Fruit fly (Drosophila melanogaster) whole organism, embryonic: ENCODE measurements around the gene Ac76E.

Experiments used
- Bgb ChIP-seq: fragments of 200-800 bp; sonication (Bioruptor generic); IDR thresholded peaks from 2 replicates; pipeline ENCODE4 v1.3.6; 2022; ENCODE audit warnings: missing biosample characterization, missing genetic modification characterization; ENCODE audit not compliant: partially characterized antibody
- CG11696 ChIP-seq: fragments of 200-800 bp; sonication (Bioruptor generic); IDR thresholded peaks from 2 replicates; pipeline ENCODE4 v1.3.6; 2022; ENCODE audit warnings: missing biosample characterization, missing genetic modification characterization
- CG11723 ChIP-seq: fragments of 200-800 bp; sonication (Bioruptor generic); optimal IDR thresholded peaks from 2 replicates; lab custom pipeline; 2017; ENCODE audit warnings: missing biosample characterization, mild to moderate bottlenecking, missing genetic modification characterization
- CG12942 ChIP-seq: fragments of 200-800 bp; sonication (Bioruptor generic); optimal IDR thresholded peaks from 3 replicates; lab custom pipeline; 2016; ENCODE audit warnings: missing biosample characterization, missing genetic modification characterization
- CG13296 ChIP-seq: fragments of 200-800 bp; sonication (Bioruptor generic); optimal IDR thresholded peaks from 3 replicates; lab custom pipeline; 2018; ENCODE audit warnings: missing biosample characterization, mild to moderate bottlenecking, missing genetic modification characterization
- CG14667 ChIP-seq: fragments of 200-800 bp; sonication (Bioruptor generic); IDR thresholded peaks from 2 replicates; pipeline ENCODE4 v1.3.6; 2022; ENCODE audit warnings: missing biosample characterization, missing genetic modification characterization
- CG15011 ChIP-seq: fragments of 200-800 bp; sonication (Bioruptor generic); optimal IDR thresholded peaks from 3 replicates; lab custom pipeline; 2018; ENCODE audit warnings: missing biosample characterization, mild to moderate bottlenecking, missing genetic modification characterization
- CG16779 ChIP-seq: fragments of 200-800 bp; sonication (Bioruptor generic); IDR thresholded peaks from 2 replicates; pipeline ENCODE4 v1.3.6; 2022; ENCODE audit warnings: missing biosample characterization, missing genetic modification characterization
- CG17802 ChIP-seq: fragments of 200-800 bp; sonication (Bioruptor generic); optimal IDR thresholded peaks from 2 replicates; lab custom pipeline; 2018; ENCODE audit warnings: missing biosample characterization, mild to moderate bottlenecking, missing genetic modification characterization, moderate library complexity
- CG18011 ChIP-seq: fragments of 200-800 bp; sonication (Bioruptor generic); optimal IDR thresholded peaks from 2 replicates; lab custom pipeline; 2017; ENCODE audit warnings: missing biosample characterization, missing genetic modification characterization, mild to moderate bottlenecking, moderate library complexity, missing genotype
- CG18262 ChIP-seq: fragments of 200-800 bp; optimal IDR thresholded peaks from 3 replicates; lab custom pipeline; 2019; ENCODE audit warnings: missing biosample characterization, mild to moderate bottlenecking, missing genetic modification characterization, moderate library complexity
- CG1832 ChIP-seq: fragments of 200-800 bp; sonication (Bioruptor generic); optimal IDR thresholded peaks from 2 replicates; lab custom pipeline; 2017; ENCODE audit warnings: missing biosample characterization, mild to moderate bottlenecking, missing genetic modification characterization, inconsistent platforms
- CG30431 ChIP-seq: fragments of 200-800 bp; sonication (Bioruptor generic); optimal IDR thresholded peaks from 2 replicates; lab custom pipeline; 2017; ENCODE audit warnings: missing biosample characterization, missing genetic modification characterization
- CG3065 ChIP-seq: fragments of 200-800 bp; sonication (Bioruptor generic); optimal IDR thresholded peaks from 2 replicates; lab custom pipeline; 2016; ENCODE audit warnings: missing biosample characterization, missing genetic modification characterization
- CG31224 ChIP-seq: fragments of 200-800 bp; sonication (Bioruptor generic); IDR thresholded peaks from 2 replicates; pipeline ENCODE4 v1.3.6; 2022; ENCODE audit warnings: missing biosample characterization, missing genetic modification characterization
- CG32772 ChIP-seq: fragments of 200-800 bp; sonication (Bioruptor generic); IDR thresholded peaks from 2 replicates; pipeline ENCODE4 v1.3.6; 2022; ENCODE audit warnings: missing biosample characterization, missing genetic modification characterization
- CG4707 ChIP-seq: fragments of 200-800 bp; sonication (Bioruptor generic); optimal IDR thresholded peaks from 2 replicates; lab custom pipeline; 2018; ENCODE audit warnings: missing biosample characterization, mild to moderate bottlenecking, missing genetic modification characterization, moderate library complexity
- CG6654 ChIP-seq: fragments of 200-800 bp; sonication (Bioruptor generic); optimal IDR thresholded peaks from 2 replicates; lab custom pipeline; 2017; ENCODE audit warnings: missing biosample characterization, mild to moderate bottlenecking, missing genetic modification characterization
- CG8281 ChIP-seq: fragments of 200-800 bp; sonication (Bioruptor generic); optimal IDR thresholded peaks from 2 replicates; lab custom pipeline; 2018; ENCODE audit warnings: missing biosample characterization, mild to moderate bottlenecking, missing genetic modification characterization, moderate library complexity
- CG9932 ChIP-seq: fragments of 200-800 bp; sonication (Bioruptor generic); IDR thresholded peaks from 2 replicates; pipeline ENCODE4 v1.3.6; 2022; ENCODE audit warnings: missing biosample characterization, missing genetic modification characterization
- Dip3 ChIP-seq: fragments of 200-800 bp; sonication (Bioruptor generic); optimal IDR thresholded peaks from 3 replicates; lab custom pipeline; 2016; ENCODE audit warnings: missing biosample characterization, missing genetic modification characterization
- Ets65A ChIP-seq: fragments of 200-800 bp; sonication (Bioruptor generic); peaks from one replicate; lab custom pipeline; 2016; ENCODE audit warnings: missing biosample characterization, missing genetic modification characterization
- Fer3 ChIP-seq: fragments of 200-800 bp; sonication (Bioruptor generic); optimal IDR thresholded peaks from 2 replicates; lab custom pipeline; 2018; ENCODE audit warnings: missing biosample characterization, mild to moderate bottlenecking, missing genetic modification characterization, moderate library complexity
- Hmr ChIP-seq: fragments of 200-800 bp; sonication (Bioruptor generic); optimal IDR thresholded peaks from 3 replicates; lab custom pipeline; 2017; ENCODE audit warnings: mild to moderate bottlenecking, missing biosample characterization, missing genetic modification reagents, missing genetic modification characterization
- Hmx ChIP-seq: fragments of 200-800 bp; sonication (Bioruptor generic); optimal IDR thresholded peaks from 2 replicates; lab custom pipeline; 2016; ENCODE audit warnings: missing biosample characterization, missing genetic modification characterization
- Mad ChIP-seq: fragments of 200-800 bp; sonication (Bioruptor generic); optimal IDR thresholded peaks from 2 replicates; lab custom pipeline; 2016; ENCODE audit warnings: missing biosample characterization, missing genetic modification characterization
- Stat92E ChIP-seq, 3 experiments: fragments of >200 bp in 2 of 3; fragments of 200-800 bp in 1 of 3; sonication (Bioruptor generic) in 1 of 3; optimal IDR thresholded peaks; 2 replicates each; lab custom pipeline; 2017 to 2019; ENCODE audit warnings: missing biosample characterization in 3 of 3, missing genetic modification characterization in 3 of 3, mild to moderate bottlenecking in 1 of 3, moderate library complexity in 1 of 3
- ap ChIP-seq: fragments of 200-800 bp; sonication (Bioruptor generic); IDR thresholded peaks from 2 replicates; pipeline ENCODE4 v1.3.6; 2022; ENCODE audit warnings: missing biosample characterization, missing genetic modification characterization
- chm ChIP-seq: fragments of 200-800 bp; sonication (Bioruptor generic); IDR thresholded peaks from 2 replicates; pipeline ENCODE4 v1.3.6; 2022; ENCODE audit warnings: missing biosample characterization, missing genetic modification characterization
- corto ChIP-seq: fragments of 200-800 bp; sonication (Bioruptor generic); optimal IDR thresholded peaks from 2 replicates; lab custom pipeline; 2016; ENCODE audit warnings: missing biosample characterization, mild to moderate bottlenecking, missing genetic modification characterization, moderate library complexity
- croc ChIP-seq: fragments of 200-800 bp; sonication (Bioruptor generic); conservative IDR thresholded peaks from 3 replicates; pipeline ENCODE4 v1.3.6; 2022; ENCODE audit warnings: missing biosample characterization, missing genetic modification characterization
- da ChIP-seq: fragments of 200-800 bp; sonication (Bioruptor generic); optimal IDR thresholded peaks from 2 replicates; lab custom pipeline; 2016; ENCODE audit warnings: missing biosample characterization, missing genetic modification characterization
- dm ChIP-seq: fragments of 200-800 bp; sonication (Bioruptor generic); optimal IDR thresholded peaks from 3 replicates; lab custom pipeline; 2016; ENCODE audit warnings: missing biosample characterization, missing genetic modification characterization
- esg ChIP-seq: fragments of 200-800 bp; sonication (Bioruptor generic); conservative IDR thresholded peaks from 2 replicates; pipeline ENCODE4 v1.3.6; 2022; ENCODE audit warnings: missing biosample characterization, missing genetic modification characterization
- gcm ChIP-seq: fragments of 200-800 bp; sonication (Bioruptor generic); optimal IDR thresholded peaks from 2 replicates; lab custom pipeline; 2019; ENCODE audit warnings: missing biosample characterization, mild to moderate bottlenecking, missing genetic modification characterization, moderate library complexity
- gcm2 ChIP-seq: fragments of 200-800 bp; sonication (Bioruptor generic); optimal IDR thresholded peaks from 2 replicates; lab custom pipeline; 2016; ENCODE audit warnings: missing biosample characterization, missing genetic modification characterization
- hb ChIP-seq: fragments of 200-800 bp; sonication (Bioruptor generic); IDR thresholded peaks from 3 replicates; pipeline ENCODE4 v1.3.6; 2022; ENCODE audit warnings: missing biosample characterization, missing genetic modification characterization; ENCODE audit not compliant: partially characterized antibody
- jumu ChIP-seq: fragments of 200-800 bp; sonication (Bioruptor generic); optimal IDR thresholded peaks from 3 replicates; lab custom pipeline; 2016; ENCODE audit warnings: missing biosample characterization, missing genetic modification characterization
- lmd ChIP-seq: fragments of 200-800 bp; sonication (Bioruptor generic); IDR thresholded peaks from 2 replicates; pipeline ENCODE4 v1.3.6; 2022; ENCODE audit warnings: missing biosample characterization, missing genetic modification characterization
- lola ChIP-seq, 3 experiments: fragments of >200 bp in 2 of 3; fragments of 200-800 bp in 1 of 3; sonication (Bioruptor generic) in 1 of 3; optimal IDR thresholded peaks; 2 replicates each; lab custom pipeline; 2017 to 2019; ENCODE audit warnings: missing biosample characterization in 3 of 3, missing genetic modification characterization in 3 of 3, mild to moderate bottlenecking in 1 of 3, moderate library complexity in 1 of 3
- mirr ChIP-seq: fragments of 200-800 bp; sonication (Bioruptor generic); optimal IDR thresholded peaks from 3 replicates; lab custom pipeline; 2018; ENCODE audit warnings: missing biosample characterization, mild to moderate bottlenecking, missing genetic modification characterization
- repo ChIP-seq: fragments of 200-800 bp; sonication (Bioruptor generic); optimal IDR thresholded peaks from 2 replicates; lab custom pipeline; 2016; ENCODE audit warnings: missing biosample characterization, missing genetic modification characterization
- salm ChIP-seq: fragments of 200-800 bp; sonication (Bioruptor generic); optimal IDR thresholded peaks from 2 replicates; lab custom pipeline; 2018; ENCODE audit warnings: missing biosample characterization, mild to moderate bottlenecking, missing genetic modification characterization
- sc ChIP-seq, 3 experiments: fragments of >200 bp in 2 of 3; fragments of 200-800 bp in 1 of 3; sonication (Bioruptor generic) in 1 of 3; optimal IDR thresholded peaks; 2 replicates in 2 of 3; 3 replicates in 1 of 3; lab custom pipeline; 2017; ENCODE audit warnings: mild to moderate bottlenecking in 1 of 3, missing biosample characterization in 1 of 3, missing genetic modification characterization in 1 of 3, missing genetic modification reagents in 1 of 3
- tna ChIP-seq: fragments of 200-800 bp; sonication (Bioruptor generic); IDR thresholded peaks from 2 replicates; pipeline ENCODE4 v1.3.6; 2022; ENCODE audit warnings: missing biosample characterization, missing genetic modification characterization; ENCODE audit not compliant: partially characterized antibody
- twi ChIP-seq: fragments of 200-800 bp; optimal IDR thresholded peaks from 2 replicates; lab custom pipeline; 2019; ENCODE audit warnings: missing biosample characterization, mild to moderate bottlenecking, missing genetic modification characterization, moderate library complexity
- z ChIP-seq: fragments of 200-800 bp; sonication (Bioruptor generic); IDR thresholded peaks from 3 replicates; pipeline ENCODE4 v1.3.6; 2022; ENCODE audit warnings: missing biosample characterization, missing genetic modification characterization
- zen2 ChIP-seq: fragments of 200-800 bp; sonication (Bioruptor generic); IDR thresholded peaks from 3 replicates; pipeline ENCODE4 v1.3.6; 2022; ENCODE audit warnings: missing biosample characterization, missing genetic modification characterization; ENCODE audit not compliant: partially characterized antibody
- zfh2 ChIP-seq: fragments of 200-800 bp; sonication (Bioruptor generic); optimal IDR thresholded peaks from 2 replicates; lab custom pipeline; 2016; ENCODE audit warnings: missing biosample characterization, missing genetic modification characterization

Ac76E gene

DNA sequence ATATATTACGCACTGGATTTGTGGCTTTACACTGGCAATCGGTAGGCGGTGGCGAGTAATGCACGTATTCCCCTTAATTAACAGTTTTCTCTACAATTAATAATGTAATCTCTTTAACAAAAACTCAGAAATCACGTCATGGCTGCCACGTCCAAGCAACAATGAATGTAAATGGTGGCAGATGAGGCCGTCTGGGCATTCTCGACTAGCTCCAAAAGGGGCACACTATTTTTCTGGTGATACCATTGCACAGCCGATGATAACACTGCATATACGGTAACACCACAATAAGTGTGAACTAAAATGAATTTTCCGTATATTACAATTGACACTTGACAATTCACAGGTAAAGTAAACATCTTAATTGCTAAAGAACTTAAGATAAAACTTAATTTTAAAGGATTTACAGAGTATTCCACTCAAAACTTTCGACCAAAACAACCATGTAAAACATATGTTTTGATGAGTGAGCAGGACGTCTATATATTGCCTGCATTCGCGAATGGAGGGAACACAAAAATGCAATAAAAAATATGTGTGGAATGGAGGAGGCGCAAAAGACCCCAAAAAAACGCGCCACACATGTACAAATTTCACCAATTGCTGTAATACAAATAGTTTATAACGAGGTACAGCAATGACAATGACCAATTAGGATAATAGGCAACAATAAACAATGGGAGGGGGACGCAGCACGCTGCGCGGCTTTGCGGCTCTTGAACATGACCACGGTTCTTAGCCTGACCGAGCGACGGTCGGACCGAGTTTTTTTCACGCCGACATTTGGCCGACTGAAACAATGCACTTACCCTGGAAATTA is 29.6 kb upstream of the Ac76E start (continued):
- TF ChIP-seq CG6654 (GFP tag; lab: Kevin White, UChicago), result no peak
- peak; percentile 63 for TF ChIP-seq mirr (GFP tag; lab: Kevin White, UChicago)
- TF ChIP-seq z (GFP tag; lab: Robert Waterston, UW), result no peak
- TF ChIP-seq esg, result no peak
- TF ChIP-seq zen2 (GFP tag; lab: Robert Waterston, UW), result no peak
- TF ChIP-seq chm (GFP tag; lab: Robert Waterston, UW), result peak; percentile 60; the same call in 1 of the 2 replicates
- no peak for TF ChIP-seq Fer3 (tag; lab: Kevin White, UChicago)
- no peak for TF ChIP-seq repo (GFP tag; lab: Kevin White, UChicago)
- peak; percentile 8 for TF ChIP-seq twi (tag; lab: Kevin White, UChicago)
- TF ChIP-seq Ets65A, result peak; percentile 80
- TF ChIP-seq Bgb (GFP tag; lab: Robert Waterston, UW), result peak; percentile 42; the same call in 1 of the 2 replicates
- TF ChIP-seq CG18011 (GFP tag; lab: Kevin White, UChicago), result no peak
- no peak for TF ChIP-seq gcm
- TF ChIP-seq CG16779 (GFP tag; lab: Robert Waterston, UW), result no peak
- TF ChIP-seq zfh2 (GFP tag; lab: Kevin White, UChicago), result no peak
- no peak for TF ChIP-seq jumu (GFP tag; lab: Kevin White, UChicago)
- no peak for TF ChIP-seq croc (GFP tag; lab: Robert Waterston, UW)
- no peak for TF ChIP-seq CG18262 (tag; lab: Kevin White, UChicago)
- TF ChIP-seq ap (GFP tag; lab: Robert Waterston, UW), result no peak
- TF ChIP-seq lmd (GFP tag; lab: Robert Waterston, UW), result no peak
- no peak for TF ChIP-seq lola (GFP tag; optimal IDR thresholded peaks at IDR 0.05; lab: Kevin White, UChicago)
- no peak for TF ChIP-seq tna (GFP tag; lab: Robert Waterston, UW)
- peak; percentile 32 for TF ChIP-seq CG4707 (GFP tag; lab: Kevin White, UChicago)
- TF ChIP-seq CG17802 (tag; lab: Kevin White, UChicago), result no peak
- TF ChIP-seq CG8281 (tag; lab: Kevin White, UChicago), result no peak
- no peak for TF ChIP-seq CG32772 (GFP tag; lab: Robert Waterston, UW)
- TF ChIP-seq Hmr, result peak; percentile 54
- peak; percentile 39 for TF ChIP-seq CG9932 (GFP tag; lab: Robert Waterston, UW)
- no peak for TF ChIP-seq sc (optimal IDR thresholded peaks at IDR 0.05; lab: Kevin White, UChicago)
- no peak for TF ChIP-seq sc (GFP tag; optimal IDR thresholded peaks at IDR 0.05; lab: Kevin White, UChicago)
- no peak for TF ChIP-seq CG31224 (GFP tag; lab: Robert Waterston, UW)
- TF ChIP-seq CG13296 (GFP tag; lab: Kevin White, UChicago), result no peak
- no peak for TF ChIP-seq CG3065 (GFP tag; lab: Kevin White, UChicago)
- TF ChIP-seq corto (GFP tag; lab: Kevin White, UChicago), result no peak
- no peak for TF ChIP-seq CG14667 (GFP tag; lab: Robert Waterston, UW)
- TF ChIP-seq Stat92E (GFP tag; optimal IDR thresholded peaks at IDR 0.05; lab: Kevin White, UChicago), result peak in 1 of 3 experiments; percentile 14
- TF ChIP-seq Dip3 (GFP tag; lab: Kevin White, UChicago), result no peak
- no peak for TF ChIP-seq CG1832 (GFP tag; lab: Kevin White, UChicago)
- TF ChIP-seq Hmx, result no peak
- peak; percentile 14 for TF ChIP-seq CG11723
- no peak for TF ChIP-seq salm (tag; lab: Kevin White, UChicago)
- no peak for TF ChIP-seq CG11696
- no peak for TF ChIP-seq Mad (GFP tag; lab: Kevin White, UChicago)
- no peak for TF ChIP-seq gcm2 (GFP tag; lab: Kevin White, UChicago)
- no peak for TF ChIP-seq dm (GFP tag; lab: Kevin White, UChicago)
- TF ChIP-seq CG12942, result no peak
- no peak for TF ChIP-seq da (GFP tag; lab: Kevin White, UChicago)
- TF ChIP-seq CG30431 (GFP tag; lab: Kevin White, UChicago), result no peak
- TF ChIP-seq hb (GFP tag; lab: Robert Waterston, UW), result no peak
- no peak for TF ChIP-seq CG15011 (GFP tag; lab: Kevin White, UChicago)
